Worm (Caenorhabditis elegans) whole organism, L2 larva: Measurements from ENCODE around the gene F56D2.3.
A peak's percentile ranks its signal among the peaks of the same experiment; 100 is the strongest.

Source experiments
- C34F6.9 ChIP-seq: fragments of 150-350 bp; optimal IDR thresholded peaks from 2 replicates; lab custom pipeline; 2014; ENCODE audit warnings: missing biosample characterization, missing genetic modification characterization
- F13H6.1 ChIP-seq: sonication (generic microtip); optimal IDR thresholded peaks from 2 replicates; lab custom pipeline; 2016; ENCODE audit warnings: missing genetic modification characterization, missing compliant biosample characterization
- R02D3.7 ChIP-seq: fragments of 150-350 bp; optimal IDR thresholded peaks from 2 replicates; lab custom pipeline; 2014; ENCODE audit warnings: missing biosample characterization, missing genetic modification characterization
- Y55F3AM.14 ChIP-seq: fragments of 200-800 bp; sonication (Bioruptor generic); optimal IDR thresholded peaks from 2 replicates; lab custom pipeline; 2018; ENCODE audit warnings: mild to moderate bottlenecking, missing genetic modification characterization, missing compliant biosample characterization
- ZK546.5 ChIP-seq: sonication (generic microtip); optimal IDR thresholded peaks from 2 replicates; lab custom pipeline; 2017; ENCODE audit warnings: missing biosample characterization, missing genetic modification characterization
- alr-1 ChIP-seq: fragments of 150-350 bp; optimal IDR thresholded peaks from 2 replicates; lab custom pipeline; 2014; ENCODE audit warnings: missing biosample characterization, missing genetic modification characterization
- aly-2 ChIP-seq: fragments of 150-350 bp; optimal IDR thresholded peaks from 2 replicates; lab custom pipeline; 2014; ENCODE audit warnings: missing biosample characterization, missing genetic modification characterization
- ama-1 ChIP-seq: fragments of 150-350 bp; optimal IDR thresholded peaks from 2 replicates; lab custom pipeline; 2018; ENCODE audit warnings: inconsistent platforms
- blmp-1 ChIP-seq: sonication (generic microtip); optimal IDR thresholded peaks from 2 replicates; lab custom pipeline; 2017; ENCODE audit warnings: missing genetic modification characterization, mild to moderate bottlenecking, missing compliant biosample characterization, antibody characterized with exemption, moderate library complexity; ENCODE audit not compliant: insufficient read depth
- ceh-16 ChIP-seq: fragments of 150-350 bp; optimal IDR thresholded peaks from 2 replicates; lab custom pipeline; 2014; ENCODE audit warnings: missing biosample characterization, missing genetic modification characterization
- ceh-82 ChIP-seq: fragments of 150-350 bp; optimal IDR thresholded peaks from 2 replicates; lab custom pipeline; 2014; ENCODE audit warnings: missing biosample characterization, missing genetic modification characterization
- crh-2 ChIP-seq: sonication (generic microtip); optimal IDR thresholded peaks from 2 replicates; lab custom pipeline; 2017; ENCODE audit warnings: missing biosample characterization, missing genetic modification characterization
- dmd-4 ChIP-seq: sonication (generic microtip); optimal IDR thresholded peaks from 2 replicates; lab custom pipeline; 2017; ENCODE audit warnings: missing biosample characterization, missing genetic modification characterization
- egl-27 ChIP-seq: sonication (generic microtip); optimal IDR thresholded peaks from 3 replicates; lab custom pipeline; 2017; ENCODE audit warnings: missing biosample characterization, missing genetic modification reagents, missing genetic modification characterization
- elt-1 ChIP-seq: fragments of 150-350 bp; optimal IDR thresholded peaks from 2 replicates; lab custom pipeline; 2014; ENCODE audit warnings: missing biosample characterization, missing genetic modification characterization
- elt-3 ChIP-seq: sonication (generic microtip); optimal IDR thresholded peaks from 2 replicates; lab custom pipeline; 2017; ENCODE audit warnings: missing biosample characterization, missing genetic modification characterization
- fos-1 ChIP-seq: fragments of 150-350 bp; optimal IDR thresholded peaks from 2 replicates; lab custom pipeline; 2014; ENCODE audit warnings: missing biosample characterization, missing genetic modification characterization
- gmeb-1 ChIP-seq: fragments of 150-350 bp; optimal IDR thresholded peaks from 2 replicates; lab custom pipeline; 2014; ENCODE audit warnings: missing biosample characterization, missing genetic modification characterization
- lin-11 ChIP-seq: fragments of 150-350 bp; sonication (generic microtip); optimal IDR thresholded peaks from 2 replicates; lab custom pipeline; 2014; ENCODE audit warnings: missing biosample characterization, missing genetic modification characterization, inconsistent platforms, mixed read lengths
- lin-13 ChIP-seq: fragments of 150-350 bp; optimal IDR thresholded peaks from 2 replicates; lab custom pipeline; 2014; ENCODE audit warnings: missing biosample characterization, missing genetic modification reagents, missing genetic modification characterization
- lin-39 ChIP-seq: fragments of 150-350 bp; optimal IDR thresholded peaks from 2 replicates; lab custom pipeline; 2014; ENCODE audit warnings: missing biosample characterization, missing genetic modification reagents, missing genetic modification characterization
- lsy-2 ChIP-seq, 2 experiments: fragments of 150-350 bp in 1 of 2; sonication (generic microtip) in 1 of 2; optimal IDR thresholded peaks; 2 replicates each; lab custom pipeline; 2014 to 2017; ENCODE audit warnings: missing biosample characterization in 2 of 2, missing genetic modification characterization in 2 of 2
- mab-5 ChIP-seq: fragments of 150-350 bp; optimal IDR thresholded peaks from 2 replicates; lab custom pipeline; 2014; ENCODE audit warnings: missing biosample characterization, missing genetic modification characterization
- mbf-1 ChIP-seq: sonication (generic microtip); optimal IDR thresholded peaks from 2 replicates; lab custom pipeline; 2017; ENCODE audit warnings: missing biosample characterization, missing genetic modification characterization
- mdl-1 ChIP-seq, 2 experiments: fragments of 150-350 bp in 1 of 2; sonication (generic microtip) in 1 of 2; optimal IDR thresholded peaks; 2 replicates each; lab custom pipeline; 2017; ENCODE audit warnings: missing biosample characterization in 2 of 2, missing genetic modification characterization in 2 of 2
- nhr-10 ChIP-seq: sonication (generic microtip); optimal IDR thresholded peaks from 2 replicates; lab custom pipeline; 2017; ENCODE audit warnings: missing biosample characterization, missing genetic modification characterization
- nhr-11 ChIP-seq: fragments of 150-350 bp; optimal IDR thresholded peaks from 2 replicates; lab custom pipeline; 2014; ENCODE audit warnings: missing biosample characterization, missing genetic modification characterization
- nhr-12 ChIP-seq: fragments of 150-350 bp; optimal IDR thresholded peaks from 2 replicates; lab custom pipeline; 2014; ENCODE audit warnings: missing biosample characterization, missing genetic modification characterization
- nhr-129 ChIP-seq: fragments of 150-350 bp; optimal IDR thresholded peaks from 2 replicates; lab custom pipeline; 2014; ENCODE audit warnings: missing biosample characterization, missing genetic modification characterization
- nhr-21 ChIP-seq: fragments of 150-350 bp; optimal IDR thresholded peaks from 2 replicates; lab custom pipeline; 2014; ENCODE audit warnings: missing biosample characterization, missing genetic modification characterization
- nhr-23 ChIP-seq: fragments of 150-350 bp; optimal IDR thresholded peaks from 2 replicates; lab custom pipeline; 2014; ENCODE audit warnings: missing biosample characterization, missing genetic modification reagents, missing genetic modification characterization
- nhr-25 ChIP-seq: fragments of 150-350 bp; sonication (generic microtip); optimal IDR thresholded peaks from 3 replicates; lab custom pipeline; 2014; ENCODE audit warnings: missing biosample characterization, missing genetic modification characterization
- nhr-6 ChIP-seq: fragments of 150-350 bp; optimal IDR thresholded peaks from 2 replicates; lab custom pipeline; 2014; ENCODE audit warnings: missing biosample characterization, missing genetic modification characterization
- nhr-77 ChIP-seq: fragments of 150-350 bp; optimal IDR thresholded peaks from 2 replicates; lab custom pipeline; 2014; ENCODE audit warnings: missing biosample characterization, missing genetic modification characterization
- peb-1 ChIP-seq: fragments of 150-350 bp; optimal IDR thresholded peaks from 2 replicates; lab custom pipeline; 2014; ENCODE audit warnings: missing biosample characterization, missing genetic modification characterization
- sem-4 ChIP-seq: fragments of 150-350 bp; optimal IDR thresholded peaks from 2 replicates; lab custom pipeline; 2014; ENCODE audit warnings: missing biosample characterization, missing genetic modification reagents, missing genetic modification characterization
- skn-1 ChIP-seq: sonication (generic microtip); optimal IDR thresholded peaks from 2 replicates; lab custom pipeline; 2017; ENCODE audit warnings: missing biosample characterization, missing genetic modification characterization
- sma-3 ChIP-seq: sonication (generic microtip); optimal IDR thresholded peaks from 2 replicates; lab custom pipeline; 2016; ENCODE audit warnings: missing genetic modification reagents, missing genetic modification characterization, missing compliant biosample characterization
- sma-9 ChIP-seq, 2 experiments: fragments of 150-350 bp in 1 of 2; sonication (generic microtip) in 1 of 2; optimal IDR thresholded peaks; 2 replicates each; lab custom pipeline; 2014 to 2016; ENCODE audit warnings: missing genetic modification characterization in 2 of 2, mild to moderate bottlenecking in 1 of 2, missing biosample characterization in 1 of 2, missing compliant biosample characterization in 1 of 2, missing genetic modification reagents in 1 of 2, moderate library complexity in 1 of 2
- snpc-4 ChIP-seq: fragments of 150-350 bp; optimal IDR thresholded peaks from 2 replicates; lab custom pipeline; 2014; ENCODE audit warnings: missing biosample characterization, missing genetic modification characterization
- unc-39 ChIP-seq: fragments of 150-350 bp; optimal IDR thresholded peaks from 2 replicates; lab custom pipeline; 2014; ENCODE audit warnings: missing biosample characterization, missing genetic modification characterization
- unc-55 ChIP-seq: fragments of 150-350 bp; sonication (generic microtip); optimal IDR thresholded peaks from 3 replicates; lab custom pipeline; 2014; ENCODE audit warnings: missing biosample characterization, missing genetic modification reagents, missing genetic modification characterization
- unc-62 ChIP-seq: fragments of 150-350 bp; optimal IDR thresholded peaks from 2 replicates; lab custom pipeline; 2014; ENCODE audit warnings: missing biosample characterization, missing genetic modification reagents, missing genetic modification characterization
- zag-1 ChIP-seq: fragments of 150-350 bp; optimal IDR thresholded peaks from 2 replicates; lab custom pipeline; 2014; ENCODE audit warnings: missing biosample characterization, missing genetic modification characterization
- ztf-1 ChIP-seq: fragments of 200-800 bp; sonication (Bioruptor generic); conservative IDR thresholded peaks from 2 replicates; pipeline ENCODE4 v1.3.6; 2022; ENCODE audit warnings: missing genetic modification characterization, missing compliant biosample characterization
- ztf-11 ChIP-seq: sonication (generic microtip); optimal IDR thresholded peaks from 2 replicates; lab custom pipeline; 2017; ENCODE audit warnings: missing biosample characterization, missing genetic modification characterization
- ztf-4 ChIP-seq: fragments of 150-350 bp; optimal IDR thresholded peaks from 2 replicates; lab custom pipeline; 2014; ENCODE audit warnings: missing biosample characterization, missing genetic modification characterization

F56D2.3 gene

ce11 chrIII:5552072-5552667 is 32.6 kb upstream of the F56D2.3 start, which contains the start of gene F09F7.6 (continued):
- TF ChIP-seq mbf-1 (tag; lab: Kevin White, UChicago) (no peak), crh-2 (tag; lab: Kevin White, UChicago) (peak; percentile 78), nhr-23 (no peak), lin-11 (tag; lab: Kevin White, UChicago) (no peak), gmeb-1 (tag; lab: Kevin White, UChicago) (peak; percentile 60)

- peak; percentile 36 for TF ChIP-seq crh-2 (tag; lab: Kevin White, UChicago)
- peak; percentile 62 for TF ChIP-seq nhr-25 (tag; lab: Kevin White, UChicago)
- no peak for TF ChIP-seq nhr-23
- peak; percentile 46 for TF ChIP-seq ama-1 (lab: Kevin White, UChicago)
- TF ChIP-seq ZK546.5 (tag; lab: Kevin White, UChicago) = no peak
- peak; percentile 16 for TF ChIP-seq C34F6.9 (tag; lab: Kevin White, UChicago)
- TF ChIP-seq, all 48 proteins: peak for 4
Observed at ce11 chrIII:5553098-5553497, 31.6 kb upstream of the F56D2.3 start.

- TF ChIP-seq zag-1 (tag; lab: Kevin White, UChicago) (no peak), elt-1 (no peak), mdl-1 (tag; optimal IDR thresholded peaks at IDR 0.05; lab: Kevin White, UChicago) (no peak), sma-9 (GFP tag; optimal IDR thresholded peaks at IDR 0.05; lab: Kevin White, UChicago) (peak; percentile 87), sma-9 (tag; optimal IDR thresholded peaks at IDR 0.05; lab: Kevin White, UChicago) (no peak), nhr-12 (tag; lab: Kevin White, UChicago) (no peak), R02D3.7 (tag; lab: Kevin White, UChicago) (no peak), nhr-77 (tag; lab: Kevin White, UChicago) (no peak), peb-1 (tag; lab: Kevin White, UChicago) (no peak), unc-55 (GFP tag; lab: Kevin White, UChicago) (peak; percentile 77), ama-1 (lab: Kevin White, UChicago) (no peak), alr-1 (tag; lab: Kevin White, UChicago) (no peak), lin-13 (GFP tag; lab: Kevin White, UChicago) (peak; percentile 61), fos-1 (tag; lab: Kevin White, UChicago) (peak; percentile 28), nhr-23 (no peak), nhr-129 (tag; lab: Kevin White, UChicago) (peak; percentile 27), nhr-10 (tag; lab: Kevin White, UChicago) (no peak), sma-3 (GFP tag; lab: Kevin White, UChicago) (peak; percentile 85), ztf-1 (no peak), skn-1 (tag; lab: Kevin White, UChicago) (peak; percentile 76), ZK546.5 (tag; lab: Kevin White, UChicago) (no peak), C34F6.9 (tag; lab: Kevin White, UChicago) (peak; percentile 52), aly-2 (tag; lab: Kevin White, UChicago) (no peak), ceh-82 (tag; lab: Kevin White, UChicago) (no peak), lin-39 (tag; lab: Kevin White, UChicago) (no peak), unc-62 (no peak), blmp-1 (tag; lab: Kevin White, UChicago) (peak; percentile 39), snpc-4 (tag; lab: Kevin White, UChicago) (peak; percentile 47), nhr-25 (tag; lab: Kevin White, UChicago) (peak; percentile 70), lsy-2 (tag; optimal IDR thresholded peaks at IDR 0.05; lab: Kevin White, UChicago) (peak; percentile 20 to 85), lin-11 (tag; lab: Kevin White, UChicago) (peak; percentile 58), nhr-6 (no peak), nhr-21 (peak; percentile 14), ztf-11 (tag; lab: Kevin White, UChicago) (no peak), egl-27 (no peak), nhr-11 (tag; lab: Kevin White, UChicago) (peak; percentile 10), crh-2 (tag; lab: Kevin White, UChicago) (peak; percentile 40), Y55F3AM.14 (no peak), sem-4 (tag; lab: Kevin White, UChicago) (peak; percentile 88), ceh-16 (no peak), elt-3 (tag; lab: Kevin White, UChicago) (no peak), mab-5 (tag; lab: Kevin White, UChicago) (peak; percentile 69), gmeb-1 (tag; lab: Kevin White, UChicago) (peak; percentile 79), mbf-1 (tag; lab: Kevin White, UChicago) (no peak), F13H6.1 (tag; lab: Kevin White, UChicago) (peak; percentile 85), dmd-4 (tag; lab: Kevin White, UChicago) (no peak), ztf-4 (tag; lab: Kevin White, UChicago) (peak; percentile 56), unc-39 (tag; lab: Kevin White, UChicago) (no peak)
Observed at ce11 chrIII:5554884-5555500, 29.8 kb upstream of the F56D2.3 start, which contains the start of the genes nmad-1 and hach-1. nmad-1 (minus strand) TSS chrIII:5554934. hach-1 (plus strand) TSS chrIII:5555450.
